Worm (Caenorhabditis elegans) whole organism, L2 larva: ENCODE measurements around the gene npr-27.

ENCODE experiments used
- R02D3.7 ChIP-seq: fragments of 150-350 bp; optimal IDR thresholded peaks from 2 replicates; lab custom pipeline; 2014; ENCODE audit warnings: missing biosample characterization, missing genetic modification characterization
- Y55F3AM.14 ChIP-seq: fragments of 200-800 bp; sonication (Bioruptor generic); optimal IDR thresholded peaks from 2 replicates; lab custom pipeline; 2018; ENCODE audit warnings: mild to moderate bottlenecking, missing genetic modification characterization, missing compliant biosample characterization
- aly-2 ChIP-seq: fragments of 150-350 bp; optimal IDR thresholded peaks from 2 replicates; lab custom pipeline; 2014; ENCODE audit warnings: missing biosample characterization, missing genetic modification characterization
- ama-1 ChIP-seq: fragments of 150-350 bp; optimal IDR thresholded peaks from 2 replicates; lab custom pipeline; 2018; ENCODE audit warnings: inconsistent platforms
- blmp-1 ChIP-seq: sonication (generic microtip); optimal IDR thresholded peaks from 2 replicates; lab custom pipeline; 2017; ENCODE audit warnings: missing genetic modification characterization, mild to moderate bottlenecking, missing compliant biosample characterization, antibody characterized with exemption, moderate library complexity; ENCODE audit not compliant: insufficient read depth
- ceh-82 ChIP-seq: fragments of 150-350 bp; optimal IDR thresholded peaks from 2 replicates; lab custom pipeline; 2014; ENCODE audit warnings: missing biosample characterization, missing genetic modification characterization
- egl-27 ChIP-seq: sonication (generic microtip); optimal IDR thresholded peaks from 3 replicates; lab custom pipeline; 2017; ENCODE audit warnings: missing biosample characterization, missing genetic modification reagents, missing genetic modification characterization
- fos-1 ChIP-seq: fragments of 150-350 bp; optimal IDR thresholded peaks from 2 replicates; lab custom pipeline; 2014; ENCODE audit warnings: missing biosample characterization, missing genetic modification characterization
- gmeb-1 ChIP-seq: fragments of 150-350 bp; optimal IDR thresholded peaks from 2 replicates; lab custom pipeline; 2014; ENCODE audit warnings: missing biosample characterization, missing genetic modification characterization
- lin-11 ChIP-seq: fragments of 150-350 bp; sonication (generic microtip); optimal IDR thresholded peaks from 2 replicates; lab custom pipeline; 2014; ENCODE audit warnings: missing biosample characterization, missing genetic modification characterization, inconsistent platforms, mixed read lengths
- mbf-1 ChIP-seq: sonication (generic microtip); optimal IDR thresholded peaks from 2 replicates; lab custom pipeline; 2017; ENCODE audit warnings: missing biosample characterization, missing genetic modification characterization
- nhr-10 ChIP-seq: sonication (generic microtip); optimal IDR thresholded peaks from 2 replicates; lab custom pipeline; 2017; ENCODE audit warnings: missing biosample characterization, missing genetic modification characterization
- nhr-11 ChIP-seq: fragments of 150-350 bp; optimal IDR thresholded peaks from 2 replicates; lab custom pipeline; 2014; ENCODE audit warnings: missing biosample characterization, missing genetic modification characterization
- nhr-12 ChIP-seq: fragments of 150-350 bp; optimal IDR thresholded peaks from 2 replicates; lab custom pipeline; 2014; ENCODE audit warnings: missing biosample characterization, missing genetic modification characterization
- nhr-129 ChIP-seq: fragments of 150-350 bp; optimal IDR thresholded peaks from 2 replicates; lab custom pipeline; 2014; ENCODE audit warnings: missing biosample characterization, missing genetic modification characterization
- nhr-21 ChIP-seq: fragments of 150-350 bp; optimal IDR thresholded peaks from 2 replicates; lab custom pipeline; 2014; ENCODE audit warnings: missing biosample characterization, missing genetic modification characterization
- peb-1 ChIP-seq: fragments of 150-350 bp; optimal IDR thresholded peaks from 2 replicates; lab custom pipeline; 2014; ENCODE audit warnings: missing biosample characterization, missing genetic modification characterization
- skn-1 ChIP-seq: sonication (generic microtip); optimal IDR thresholded peaks from 2 replicates; lab custom pipeline; 2017; ENCODE audit warnings: missing biosample characterization, missing genetic modification characterization
- sma-9 ChIP-seq, 2 experiments: fragments of 150-350 bp in 1 of 2; sonication (generic microtip) in 1 of 2; optimal IDR thresholded peaks; 2 replicates each; lab custom pipeline; 2014 to 2016; ENCODE audit warnings: missing genetic modification characterization in 2 of 2, mild to moderate bottlenecking in 1 of 2, missing biosample characterization in 1 of 2, missing compliant biosample characterization in 1 of 2, missing genetic modification reagents in 1 of 2, moderate library complexity in 1 of 2
- unc-39 ChIP-seq: fragments of 150-350 bp; optimal IDR thresholded peaks from 2 replicates; lab custom pipeline; 2014; ENCODE audit warnings: missing biosample characterization, missing genetic modification characterization
- unc-55 ChIP-seq: fragments of 150-350 bp; sonication (generic microtip); optimal IDR thresholded peaks from 3 replicates; lab custom pipeline; 2014; ENCODE audit warnings: missing biosample characterization, missing genetic modification reagents, missing genetic modification characterization
- unc-62 ChIP-seq: fragments of 150-350 bp; optimal IDR thresholded peaks from 2 replicates; lab custom pipeline; 2014; ENCODE audit warnings: missing biosample characterization, missing genetic modification reagents, missing genetic modification characterization
- zag-1 ChIP-seq: fragments of 150-350 bp; optimal IDR thresholded peaks from 2 replicates; lab custom pipeline; 2014; ENCODE audit warnings: missing biosample characterization, missing genetic modification characterization
- ztf-11 ChIP-seq: sonication (generic microtip); optimal IDR thresholded peaks from 2 replicates; lab custom pipeline; 2017; ENCODE audit warnings: missing biosample characterization, missing genetic modification characterization
- ztf-4 ChIP-seq: fragments of 150-350 bp; optimal IDR thresholded peaks from 2 replicates; lab custom pipeline; 2014; ENCODE audit warnings: missing biosample characterization, missing genetic modification characterization

npr-27 gene

ce11 chrIV:7328918-7329317 lies 23.5 kb downstream of the npr-27 start, which contains the start of gene sqst-2:
Gene sqst-2, minus strand, starts transcription at chrIV:7328975.
- peak; percentile 89 for TF ChIP-seq fos-1 (tag; lab: Kevin White, UChicago)
- no peak for TF ChIP-seq zag-1 (tag; lab: Kevin White, UChicago)
- TF ChIP-seq lin-11: no peak
- TF ChIP-seq R02D3.7: no peak

DNA sequence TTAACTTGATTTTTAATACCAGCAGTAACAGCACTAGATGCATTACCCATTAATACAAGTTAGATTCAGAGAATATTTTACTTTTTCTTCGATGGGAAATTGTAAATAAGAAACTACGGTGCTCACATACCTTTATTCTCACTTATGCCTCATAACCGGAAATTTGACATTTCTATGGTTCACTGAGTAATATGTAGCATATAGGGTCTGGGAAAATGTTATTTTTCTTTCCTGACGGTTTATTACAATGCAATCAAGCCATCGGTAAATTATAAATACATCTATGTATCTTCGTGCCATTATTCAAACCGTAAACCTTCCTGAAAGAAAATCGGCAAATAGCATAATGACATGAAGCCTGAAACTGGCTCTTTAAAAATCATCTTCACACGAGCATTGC lies 27.3 kb downstream of the npr-27 start, which contains the start of gene ocr-4:
Gene ocr-4 (minus strand): TSS at position 101 of the 400 bp plus-strand sequence.
- TF ChIP-seq gmeb-1 (tag; lab: Kevin White, UChicago) (no peak), nhr-12 (no peak), ama-1 (no peak), aly-2 (tag; lab: Kevin White, UChicago) (no peak), unc-62 (no peak), mbf-1 (tag; lab: Kevin White, UChicago) (no peak)

ce11 chrIV:7338042-7338441 lies 32.6 kb downstream of the npr-27 start:
- TF ChIP-seq ceh-82 (tag; lab: Kevin White, UChicago) (no peak), nhr-11 (no peak), sma-9 (GFP tag; optimal IDR thresholded peaks at IDR 0.05; lab: Kevin White, UChicago) (no peak), sma-9 (tag; optimal IDR thresholded peaks at IDR 0.05; lab: Kevin White, UChicago) (no peak)

DNA sequence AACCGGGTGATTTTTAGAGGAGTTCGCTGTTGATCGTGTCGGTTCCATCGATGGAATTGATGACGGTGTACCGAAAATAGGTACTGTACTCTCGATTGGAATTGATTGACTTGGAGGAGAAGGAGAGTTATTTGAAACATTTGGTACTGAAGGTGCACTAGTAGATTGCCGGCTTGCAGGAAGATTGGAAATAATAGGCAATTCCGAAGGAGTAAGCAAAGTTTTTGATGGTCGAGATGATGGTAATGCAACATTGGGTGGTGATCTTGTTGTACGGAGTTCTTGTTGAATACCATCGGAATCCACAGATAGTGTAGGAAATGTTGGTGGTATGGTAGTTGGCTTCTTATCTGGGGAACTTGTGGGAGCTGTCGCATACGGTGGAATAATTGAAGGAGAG lies 33.7 kb downstream of the npr-27 start:
- TF ChIP-seq blmp-1 (tag; lab: Kevin White, UChicago) (no peak), peb-1 (tag; lab: Kevin White, UChicago) (no peak), nhr-12 (no peak)
- TF ChIP-seq, all 48 proteins: peak for 0

ce11 chrIV:7342144-7342543 lies 36.7 kb downstream of the npr-27 start:
- TF ChIP-seq ztf-4 (tag; lab: Kevin White, UChicago): no peak
- TF ChIP-seq mbf-1 (tag; lab: Kevin White, UChicago): no peak
- TF ChIP-seq Y55F3AM.14: no peak
- no peak for TF ChIP-seq unc-39 (tag; lab: Kevin White, UChicago)
- TF ChIP-seq, all 48 proteins: peak for 0

DNA sequence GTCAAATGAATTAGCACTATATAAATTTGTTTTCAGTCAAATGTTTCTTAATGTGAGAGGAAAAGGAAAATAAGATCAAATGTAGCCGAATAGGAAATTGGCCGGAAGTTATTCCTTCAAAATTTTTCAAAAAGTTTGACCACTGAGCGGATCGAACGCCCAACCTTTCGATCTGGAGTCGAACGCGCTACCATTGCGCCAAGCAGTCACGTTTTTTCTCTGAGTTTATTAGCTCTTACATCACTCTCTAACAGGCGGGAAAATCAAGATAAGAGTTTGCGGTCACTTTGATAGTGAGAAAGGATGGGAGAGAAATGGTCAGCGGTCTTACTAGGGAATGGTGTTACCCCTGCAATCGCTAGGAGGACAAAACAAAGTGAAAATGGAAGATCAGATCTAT lies 38.6 kb downstream of the npr-27 start:
- TF ChIP-seq nhr-12 (no peak), ztf-11 (no peak), egl-27 (tag; lab: Kevin White, UChicago) (no peak), nhr-129 (tag; lab: Kevin White, UChicago) (peak; percentile 29)
- TF ChIP-seq, all 48 proteins: peak for 1

DNA sequence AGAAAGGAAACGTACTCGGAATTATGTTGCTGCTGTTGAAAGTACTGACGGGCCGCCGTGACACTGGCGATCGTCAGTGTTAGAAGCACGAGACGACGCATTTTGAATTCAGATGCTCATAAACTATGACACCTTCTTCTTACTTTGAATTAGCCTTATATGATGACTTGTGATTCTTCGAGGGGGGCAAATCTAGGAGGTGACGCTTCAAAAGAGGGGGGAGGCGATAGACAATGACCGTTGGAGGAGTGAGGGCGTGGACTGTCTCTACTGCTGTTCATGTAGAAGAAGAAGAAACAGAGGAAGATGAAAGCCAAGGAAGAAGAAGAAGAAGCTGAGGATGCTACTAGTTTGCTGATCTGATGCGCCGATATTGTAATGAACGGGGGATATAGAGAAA lies 41.3 kb downstream of the npr-27 start, which contains the start of gene daf-42:
Gene daf-42 (minus strand): TSS at position 101 of the 400 bp plus-strand sequence.
- TF ChIP-seq skn-1 (tag; lab: Kevin White, UChicago): no peak
- no peak for TF ChIP-seq unc-55 (GFP tag; lab: Kevin White, UChicago)
- TF ChIP-seq nhr-10 (tag; lab: Kevin White, UChicago): no peak
- TF ChIP-seq nhr-12: no peak
- TF ChIP-seq nhr-21 (tag; lab: Kevin White, UChicago): no peak
- TF ChIP-seq, all 48 proteins: peak for 0
